Fruit fly (Drosophila melanogaster): Measurements from ENCODE around the gene blot.

- no peak for TF ChIP-seq psq (optimal IDR thresholded peaks at IDR 0.05)
- TF ChIP-seq Dll (optimal IDR thresholded peaks at IDR 0.05) = no peak
- TF ChIP-seq EcR (GFP tag; optimal IDR thresholded peaks at IDR 0.05) = no peak
- no peak for TF ChIP-seq usp (GFP tag; optimal IDR thresholded peaks at IDR 0.05)
- no peak for TF ChIP-seq CG8478 (optimal IDR thresholded peaks at IDR 0.05)
Measured at dm6 chr3L:17366936-17367335, 54.4 kb downstream of the blot start.

Measured in whole organism.